Fruit fly (Drosophila melanogaster) whole organism, embryonic: ENCODE measurements around the gene CCT7.

Experiments
- Ada2b ChIP-seq: fragments of 200-800 bp; sonication (Bioruptor generic); IDR thresholded peaks from 2 replicates; pipeline ENCODE4 v1.3.6; 2022; ENCODE audit warnings: missing biosample characterization, missing genetic modification characterization
- B-H1 ChIP-seq: fragments of 200-800 bp; sonication (Bioruptor generic); IDR thresholded peaks from 3 replicates; pipeline ENCODE4 v1.3.6; 2022; ENCODE audit warnings: missing biosample characterization, missing genetic modification characterization
- CG10654 ChIP-seq: fragments of 200-800 bp; sonication (Bioruptor generic); optimal IDR thresholded peaks from 2 replicates; lab custom pipeline; 2016; ENCODE audit warnings: missing biosample characterization, missing genetic modification characterization
- CG11696 ChIP-seq: fragments of 200-800 bp; sonication (Bioruptor generic); IDR thresholded peaks from 2 replicates; pipeline ENCODE4 v1.3.6; 2022; ENCODE audit warnings: missing biosample characterization, missing genetic modification characterization
- CG12071 ChIP-seq: fragments of 200-800 bp; sonication (Bioruptor generic); optimal IDR thresholded peaks from 3 replicates; lab custom pipeline; 2018; ENCODE audit warnings: missing biosample characterization, mild to moderate bottlenecking, missing genetic modification characterization
- CG14050 ChIP-seq: fragments of 200-800 bp; sonication (Bioruptor generic); IDR thresholded peaks from 3 replicates; pipeline ENCODE4 v1.3.6; 2022; ENCODE audit warnings: missing biosample characterization, missing genetic modification characterization
- CG15011 ChIP-seq: fragments of 200-800 bp; sonication (Bioruptor generic); optimal IDR thresholded peaks from 3 replicates; lab custom pipeline; 2018; ENCODE audit warnings: missing biosample characterization, mild to moderate bottlenecking, missing genetic modification characterization
- CG16863 ChIP-seq: fragments of 200-800 bp; sonication (Bioruptor generic); optimal IDR thresholded peaks from 3 replicates; lab custom pipeline; 2016; ENCODE audit warnings: missing biosample characterization, missing genetic modification characterization
- CG30403 ChIP-seq: fragments of 200-800 bp; sonication (Bioruptor generic); optimal IDR thresholded peaks from 3 replicates; lab custom pipeline; 2016; ENCODE audit warnings: missing biosample characterization, missing genetic modification characterization
- CG32532 ChIP-seq: fragments of 200-800 bp; sonication (Bioruptor generic); IDR thresholded peaks from 2 replicates; pipeline ENCODE4 v1.3.6; 2022; ENCODE audit warnings: missing biosample characterization, missing genetic modification characterization
- CG32767 ChIP-seq: fragments of 200-800 bp; sonication (Bioruptor generic); IDR thresholded peaks from 2 replicates; pipeline ENCODE4 v1.3.6; 2022; ENCODE audit warnings: missing biosample characterization, missing genetic modification characterization
- CG42726 ChIP-seq: fragments of 200-800 bp; sonication (Bioruptor generic); IDR thresholded peaks from 2 replicates; pipeline ENCODE4 v1.3.6; 2022; ENCODE audit warnings: missing biosample characterization, missing genetic modification characterization; ENCODE audit not compliant: partially characterized antibody
- CG4424 ChIP-seq: fragments of 200-800 bp; sonication (Bioruptor generic); optimal IDR thresholded peaks from 3 replicates; lab custom pipeline; 2016; ENCODE audit warnings: missing biosample characterization, missing genetic modification characterization
- CG4730 ChIP-seq: fragments of 200-800 bp; sonication (Bioruptor generic); IDR thresholded peaks from 2 replicates; pipeline ENCODE4 v1.3.6; 2022; ENCODE audit warnings: missing biosample characterization, missing genetic modification characterization
- CG5245 ChIP-seq: fragments of 200-800 bp; sonication (Bioruptor generic); optimal IDR thresholded peaks from 3 replicates; lab custom pipeline; 2016; ENCODE audit warnings: missing biosample characterization, missing genetic modification characterization
- CG6854 ChIP-seq: fragments of 200-800 bp; sonication (Bioruptor generic); optimal IDR thresholded peaks from 3 replicates; lab custom pipeline; 2017; ENCODE audit warnings: missing biosample characterization, mild to moderate bottlenecking, missing genetic modification characterization
- CG7839 ChIP-seq: fragments of 200-800 bp; sonication (Bioruptor generic); optimal IDR thresholded peaks from 3 replicates; lab custom pipeline; 2018; ENCODE audit warnings: missing biosample characterization, mild to moderate bottlenecking, missing genetic modification characterization, moderate library complexity
- CG9727 ChIP-seq: fragments of 200-800 bp; sonication (Bioruptor generic); optimal IDR thresholded peaks from 3 replicates; lab custom pipeline; 2017; ENCODE audit warnings: missing biosample characterization, mild to moderate bottlenecking, missing genetic modification characterization
- CTCF ChIP-seq: fragments of 200-800 bp; sonication (Bioruptor generic); optimal IDR thresholded peaks from 2 replicates; lab custom pipeline; 2017; ENCODE audit warnings: missing biosample characterization, mild to moderate bottlenecking, missing genetic modification characterization, moderate library complexity
- Camta ChIP-seq: fragments of 200-800 bp; sonication (Bioruptor generic); optimal IDR thresholded peaks from 2 replicates; lab custom pipeline; 2016; ENCODE audit warnings: missing biosample characterization, missing genetic modification characterization
- Dad ChIP-seq: fragments of 200-800 bp; sonication (Bioruptor generic); optimal IDR thresholded peaks from 3 replicates; lab custom pipeline; 2016; ENCODE audit warnings: missing biosample characterization, missing genetic modification characterization
- Dref ChIP-seq: fragments of 200-800 bp; sonication (Bioruptor generic); IDR thresholded peaks from 2 replicates; pipeline ENCODE4 v1.3.6; 2022; ENCODE audit warnings: missing biosample characterization, missing genetic modification characterization
- HLHmδ ChIP-seq: fragments of 200-800 bp; sonication (Bioruptor generic); optimal IDR thresholded peaks from 2 replicates; lab custom pipeline; 2018; ENCODE audit warnings: missing biosample characterization, mild to moderate bottlenecking, missing genetic modification characterization, moderate library complexity
- Hr78 ChIP-seq, 2 experiments: fragments of 200-800 bp in 1 of 2; fragments of >200 bp in 1 of 2; sonication (Bioruptor generic) in 1 of 2; optimal IDR thresholded peaks; 2 replicates each; lab custom pipeline; 2017 to 2019; ENCODE audit warnings: missing biosample characterization in 2 of 2, missing genetic modification characterization in 2 of 2, mild to moderate bottlenecking in 1 of 2, moderate library complexity in 1 of 2
- Jarid2 ChIP-seq: fragments of 200-800 bp; sonication (Bioruptor generic); optimal IDR thresholded peaks from 3 replicates; lab custom pipeline; 2017; ENCODE audit warnings: mild to moderate bottlenecking, missing biosample characterization, missing genetic modification reagents, missing genetic modification characterization
- Med ChIP-seq: fragments of 200-800 bp; sonication (Bioruptor generic); peaks from one replicate; lab custom pipeline; 2016; ENCODE audit warnings: missing biosample characterization, missing genetic modification characterization, mild to moderate bottlenecking, inconsistent platforms, moderate library complexity
- Mrtf ChIP-seq: fragments of 200-800 bp; sonication (Bioruptor generic); IDR thresholded peaks from 3 replicates; pipeline ENCODE4 v1.3.6; 2022; ENCODE audit warnings: missing biosample characterization, missing genetic modification characterization
- Nf-YB ChIP-seq: fragments of 200-800 bp; sonication (Bioruptor generic); optimal IDR thresholded peaks from 3 replicates; lab custom pipeline; 2019; ENCODE audit warnings: missing biosample characterization, mild to moderate bottlenecking, missing genetic modification characterization, moderate library complexity
- Scr ChIP-seq: fragments of 200-800 bp; sonication (Bioruptor generic); IDR thresholded peaks from 2 replicates; pipeline ENCODE4 v1.3.6; 2022; ENCODE audit warnings: missing biosample characterization, missing genetic modification characterization; ENCODE audit not compliant: partially characterized antibody
- Six4 ChIP-seq: fragments of 200-800 bp; sonication (Bioruptor generic); optimal IDR thresholded peaks from 2 replicates; lab custom pipeline; 2016; ENCODE audit warnings: missing biosample characterization, missing genetic modification characterization
- Ssrp ChIP-seq: fragments of 200-800 bp; sonication (Bioruptor generic); optimal IDR thresholded peaks from 2 replicates; lab custom pipeline; 2018; ENCODE audit warnings: missing biosample characterization, mild to moderate bottlenecking, missing genetic modification characterization, moderate library complexity
- amos ChIP-seq: fragments of 200-800 bp; sonication (Bioruptor generic); IDR thresholded peaks from 2 replicates; pipeline ENCODE4 v1.3.6; 2022; ENCODE audit warnings: missing biosample characterization, missing genetic modification characterization; ENCODE audit not compliant: partially characterized antibody
- az2 ChIP-seq: fragments of 200-800 bp; sonication (Bioruptor generic); optimal IDR thresholded peaks from 3 replicates; lab custom pipeline; 2016; ENCODE audit warnings: missing biosample characterization, missing genetic modification characterization
- dan ChIP-seq: fragments of 200-800 bp; sonication (Bioruptor generic); IDR thresholded peaks from 2 replicates; pipeline ENCODE4 v1.3.6; 2022; ENCODE audit warnings: missing biosample characterization, missing genetic modification characterization
- dati ChIP-seq: fragments of 200-800 bp; sonication (Bioruptor generic); IDR thresholded peaks from 2 replicates; pipeline ENCODE4 v1.3.6; 2022; ENCODE audit warnings: missing biosample characterization, missing genetic modification characterization
- dm ChIP-seq: fragments of 200-800 bp; sonication (Bioruptor generic); optimal IDR thresholded peaks from 3 replicates; lab custom pipeline; 2016; ENCODE audit warnings: missing biosample characterization, missing genetic modification characterization
- dmrt99B ChIP-seq: fragments of 200-800 bp; sonication (Bioruptor generic); optimal IDR thresholded peaks from 2 replicates; lab custom pipeline; 2018; ENCODE audit warnings: missing biosample characterization, mild to moderate bottlenecking, missing genetic modification characterization, moderate library complexity
- esg ChIP-seq: fragments of 200-800 bp; sonication (Bioruptor generic); conservative IDR thresholded peaks from 2 replicates; pipeline ENCODE4 v1.3.6; 2022; ENCODE audit warnings: missing biosample characterization, missing genetic modification characterization
- gem ChIP-seq: fragments of 200-800 bp; sonication (Bioruptor generic); optimal IDR thresholded peaks from 2 replicates; lab custom pipeline; 2019; ENCODE audit warnings: missing biosample characterization, mild to moderate bottlenecking, missing genetic modification characterization, moderate library complexity
- jing ChIP-seq: fragments of 200-800 bp; sonication (Bioruptor generic); optimal IDR thresholded peaks from 2 replicates; lab custom pipeline; 2018; ENCODE audit warnings: missing biosample characterization, mild to moderate bottlenecking, missing genetic modification characterization
- jumu ChIP-seq: fragments of 200-800 bp; sonication (Bioruptor generic); optimal IDR thresholded peaks from 3 replicates; lab custom pipeline; 2016; ENCODE audit warnings: missing biosample characterization, missing genetic modification characterization
- kah ChIP-seq: fragments of 200-800 bp; sonication (Bioruptor generic); optimal IDR thresholded peaks from 2 replicates; lab custom pipeline; 2018; ENCODE audit warnings: missing biosample characterization, mild to moderate bottlenecking, missing genetic modification characterization
- kni ChIP-seq: fragments of 200-800 bp; sonication (Bioruptor generic); optimal IDR thresholded peaks from 3 replicates; lab custom pipeline; 2017; ENCODE audit warnings: mild to moderate bottlenecking, missing biosample characterization, missing genetic modification reagents, missing genetic modification characterization
- lmd ChIP-seq: fragments of 200-800 bp; sonication (Bioruptor generic); IDR thresholded peaks from 2 replicates; pipeline ENCODE4 v1.3.6; 2022; ENCODE audit warnings: missing biosample characterization, missing genetic modification characterization
- p53 ChIP-seq: fragments of 200-800 bp; sonication (Bioruptor generic); optimal IDR thresholded peaks from 2 replicates; lab custom pipeline; 2016; ENCODE audit warnings: missing biosample characterization, missing genetic modification characterization
- peb ChIP-seq: fragments of 200-800 bp; sonication (Bioruptor generic); IDR thresholded peaks from 2 replicates; pipeline ENCODE4 v1.3.6; 2022; ENCODE audit warnings: missing biosample characterization, missing genetic modification characterization
- ro ChIP-seq: fragments of 200-800 bp; sonication (Bioruptor generic); IDR thresholded peaks from 2 replicates; pipeline ENCODE4 v1.3.6; 2022; ENCODE audit warnings: missing biosample characterization, missing genetic modification characterization
- stc ChIP-seq: fragments of 200-800 bp; sonication (Bioruptor generic); IDR thresholded peaks from 2 replicates; pipeline ENCODE4 v1.3.6; 2022; ENCODE audit warnings: missing biosample characterization, missing genetic modification characterization
- trem ChIP-seq: fragments of 200-800 bp; optimal IDR thresholded peaks from 3 replicates; lab custom pipeline; 2019; ENCODE audit warnings: missing biosample characterization, mild to moderate bottlenecking, missing genetic modification characterization, moderate library complexity
- wdn ChIP-seq: fragments of 200-800 bp; sonication (Bioruptor generic); IDR thresholded peaks from 2 replicates; pipeline ENCODE4 v1.3.6; 2022; ENCODE audit warnings: missing biosample characterization, missing genetic modification characterization

Gene CCT7

DNA sequence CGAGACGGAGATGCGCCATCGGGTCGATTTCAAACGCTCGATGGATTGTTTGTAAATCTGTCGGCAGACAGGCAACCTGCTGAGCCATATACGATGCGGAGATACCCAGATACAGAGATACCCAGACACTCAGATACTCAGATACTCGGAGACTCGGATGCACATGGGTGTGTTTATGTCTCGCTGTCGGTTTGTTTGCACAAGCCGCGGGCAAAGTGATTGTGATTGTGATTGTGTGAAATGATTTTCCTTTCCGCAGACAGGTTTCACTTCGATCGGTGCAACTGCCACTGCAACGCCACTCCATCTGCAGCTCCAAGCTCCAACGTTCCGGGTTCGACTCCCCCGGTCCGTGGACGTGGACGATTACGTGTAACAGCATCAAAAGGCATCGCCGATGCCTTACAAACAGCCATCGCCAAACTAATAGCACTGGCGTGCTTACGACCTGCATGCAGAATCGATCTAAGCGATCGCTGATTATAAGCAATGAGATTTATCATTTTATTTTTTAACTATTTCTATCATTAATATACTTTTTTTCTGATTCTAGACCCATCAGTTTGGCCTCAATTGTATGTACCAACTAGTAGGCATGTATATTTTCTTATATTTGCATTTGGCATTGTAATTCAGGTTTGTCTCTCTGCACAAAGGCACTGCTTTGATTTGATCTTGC is 12.5 kb upstream of the CCT7 start (continued):
- TF ChIP-seq jing (GFP tag; lab: Kevin White, UChicago) (peak; percentile 35), Ssrp (tag; lab: Kevin White, UChicago) (peak; percentile 51), Nf-YB (GFP tag; lab: Kevin White, UChicago) (peak; percentile 12), HLHmδ (GFP tag; lab: Kevin White, UChicago) (no peak), CG42726 (no peak), dmrt99B (peak; percentile 81), CG11696 (GFP tag; lab: Robert Waterston, UW) (peak; percentile 90), CG9727 (GFP tag; lab: Kevin White, UChicago) (peak; percentile 39), Dref (no peak), CG4424 (peak; percentile 50), Six4 (GFP tag; lab: Kevin White, UChicago) (peak; percentile 31), CG4730 (GFP tag; lab: Robert Waterston, UW) (peak; percentile 59; the same call in 1 of the 2 replicates), ro (no peak), wdn (GFP tag; lab: Robert Waterston, UW) (0 out of 2 replicates have a peak, but pooled peaks have one; percentile 16), kah (GFP tag; lab: Kevin White, UChicago) (peak; percentile 7), CG7839 (peak; percentile 63), CTCF (GFP tag; lab: Kevin White, UChicago) (no peak), p53 (GFP tag; lab: Kevin White, UChicago) (no peak), amos (GFP tag; lab: Robert Waterston, UW) (no peak), gem (tag; lab: Kevin White, UChicago) (peak; percentile 72), CG6854 (no peak), Camta (GFP tag; lab: Kevin White, UChicago) (no peak), Jarid2 (GFP tag; lab: Kevin White, UChicago) (peak; percentile 2), trem (tag; lab: Kevin White, UChicago) (peak; percentile 19), Mrtf (GFP tag; lab: Robert Waterston, UW) (peak; percentile 62; the same call in 1 of the 3 replicates), CG15011 (no peak), Scr (no peak), CG16863 (GFP tag; lab: Kevin White, UChicago) (no peak), Hr78 (GFP tag; optimal IDR thresholded peaks at IDR 0.05; lab: Kevin White, UChicago) (no peak), B-H1 (GFP tag; lab: Robert Waterston, UW) (peak; percentile 56; the same call in 2 of the 3 replicates), CG32532 (GFP tag; lab: Robert Waterston, UW) (peak; percentile 55; the same call in 1 of the 2 replicates), jumu (GFP tag; lab: Kevin White, UChicago) (no peak), kni (GFP tag; lab: Kevin White, UChicago) (no peak), Med (GFP tag; lab: Kevin White, UChicago) (peak; percentile 13), dm (GFP tag; lab: Kevin White, UChicago) (no peak), CG5245 (GFP tag; lab: Kevin White, UChicago) (peak; percentile 8), peb (GFP tag; lab: Robert Waterston, UW) (peak; percentile 47; the same call in 1 of the 2 replicates), CG10654 (GFP tag; lab: Kevin White, UChicago) (peak; percentile 29), CG32767 (peak; percentile 11; the same call in 1 of the 2 replicates), CG14050 (GFP tag; lab: Robert Waterston, UW) (peak; percentile 65), CG12071 (no peak), dan (GFP tag; lab: Robert Waterston, UW) (no peak), CG30403 (peak; percentile 41), lmd (GFP tag; lab: Robert Waterston, UW) (peak; percentile 71), stc (peak; percentile 82), Ada2b (GFP tag; lab: Robert Waterston, UW) (peak; percentile 27; the same call in 1 of the 2 replicates), esg (GFP tag; lab: Robert Waterston, UW) (peak; percentile 49), dati (GFP tag; lab: Robert Waterston, UW) (0 out of 2 replicates have a peak, but pooled peaks have one; percentile 21), Dad (GFP tag; lab: Kevin White, UChicago) (no peak), az2 (GFP tag; lab: Kevin White, UChicago) (peak; percentile 30)
